Worm (Caenorhabditis elegans) whole organism, dauer: ENCODE measurements around the gene pax-1.

Experiments
- unc-62 ChIP-seq: sonication (generic microtip); optimal IDR thresholded peaks from 2 replicates; lab custom pipeline; 2017; ENCODE audit warnings: missing biosample characterization, missing genetic modification reagents, missing genetic modification characterization

Gene pax-1

DNA sequence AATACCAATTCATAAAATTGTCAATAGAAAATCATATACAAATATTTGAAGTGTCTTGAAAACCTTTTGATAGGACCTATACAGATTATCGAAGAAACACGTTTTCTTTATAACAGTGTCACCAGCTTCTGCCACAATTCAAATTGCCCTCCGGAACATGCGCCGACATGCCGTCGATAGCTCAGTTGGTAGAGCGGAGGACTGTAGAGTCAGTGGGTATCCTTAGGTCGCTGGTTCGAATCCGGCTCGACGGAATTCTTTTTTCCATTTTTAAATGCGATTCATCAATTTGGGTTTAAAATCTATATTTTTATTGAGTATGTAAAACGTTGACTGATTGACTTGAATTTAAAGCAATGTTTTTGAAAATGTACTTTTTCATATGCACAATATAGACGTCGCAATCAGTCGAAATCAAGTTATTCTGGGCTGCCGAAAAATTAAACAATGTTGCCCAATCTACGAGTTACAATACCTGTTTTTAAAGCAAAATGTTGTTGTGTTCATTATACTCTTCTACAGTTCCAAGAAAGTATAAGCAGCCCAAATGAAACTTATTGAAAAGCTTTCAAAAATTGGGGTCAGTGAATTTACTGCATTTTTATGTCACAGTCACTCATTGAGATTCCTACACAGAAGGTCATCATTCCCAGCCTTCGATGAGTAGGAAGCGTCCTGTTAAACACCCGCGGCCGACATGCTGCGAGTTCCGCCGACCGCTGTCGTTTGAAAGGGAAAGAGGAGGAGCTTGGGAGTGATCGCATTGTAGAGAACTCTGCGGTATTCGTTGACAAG lies 22.8 kb downstream of the pax-1 start:
- no peak for TF ChIP-seq unc-62 (GFP tag; lab: Kevin White, UChicago)

ce11 chrV:8250208-8250607 lies 25.5 kb downstream of the pax-1 start, which contains the start of gene C16D9.6:
TSS of gene C16D9.6 (minus strand) at chrV:8250308.
- TF ChIP-seq unc-62 (GFP tag; lab: Kevin White, UChicago) = no peak

ce11 chrV:8251075-8251474 lies 26.3 kb downstream of the pax-1 start:
- TF ChIP-seq unc-62 (GFP tag; lab: Kevin White, UChicago) = no peak

DNA sequence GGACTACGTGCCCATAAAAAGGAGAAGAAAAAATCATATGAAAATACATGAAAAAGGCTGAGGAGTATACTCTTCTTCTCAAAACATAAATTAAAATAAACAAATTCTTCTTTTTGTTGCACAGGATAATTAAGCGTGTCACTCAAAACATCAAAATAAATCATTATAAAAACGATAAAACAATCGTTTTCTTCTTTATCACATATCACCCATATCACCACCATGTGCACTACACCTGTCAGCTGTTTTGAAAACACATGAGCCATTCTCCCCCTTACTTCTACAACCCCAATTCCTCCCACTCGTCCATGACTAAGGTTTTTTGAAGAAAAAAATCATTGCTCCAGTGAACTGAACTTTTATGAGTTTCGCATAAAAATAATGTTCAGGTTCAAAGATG lies 27.8 kb downstream of the pax-1 start:
- no peak for TF ChIP-seq unc-62 (GFP tag; lab: Kevin White, UChicago)

ce11 chrV:8253946-8254345 lies 29.2 kb downstream of the pax-1 start:
- TF ChIP-seq unc-62 (GFP tag; lab: Kevin White, UChicago) = no peak

DNA sequence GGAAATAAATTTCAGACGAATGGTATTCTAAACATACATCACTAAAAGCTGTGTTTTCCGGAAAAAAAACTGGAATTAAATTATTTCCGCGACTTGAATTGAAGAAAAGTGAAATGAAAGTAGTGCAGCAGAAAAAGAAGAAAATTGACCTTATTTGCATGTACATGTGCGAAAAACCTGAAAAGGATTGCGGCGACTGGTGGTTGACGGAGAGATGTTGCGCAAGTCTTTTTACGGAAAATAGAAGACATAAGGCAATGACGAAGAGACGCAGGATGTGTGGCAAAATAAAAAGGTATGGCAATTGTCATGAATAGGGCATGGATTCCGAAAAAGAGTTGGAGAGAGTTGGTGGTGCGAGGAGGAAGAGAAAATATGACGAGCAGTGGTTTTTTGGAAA lies 30.2 kb downstream of the pax-1 start:
- no peak for TF ChIP-seq unc-62 (GFP tag; lab: Kevin White, UChicago)

DNA sequence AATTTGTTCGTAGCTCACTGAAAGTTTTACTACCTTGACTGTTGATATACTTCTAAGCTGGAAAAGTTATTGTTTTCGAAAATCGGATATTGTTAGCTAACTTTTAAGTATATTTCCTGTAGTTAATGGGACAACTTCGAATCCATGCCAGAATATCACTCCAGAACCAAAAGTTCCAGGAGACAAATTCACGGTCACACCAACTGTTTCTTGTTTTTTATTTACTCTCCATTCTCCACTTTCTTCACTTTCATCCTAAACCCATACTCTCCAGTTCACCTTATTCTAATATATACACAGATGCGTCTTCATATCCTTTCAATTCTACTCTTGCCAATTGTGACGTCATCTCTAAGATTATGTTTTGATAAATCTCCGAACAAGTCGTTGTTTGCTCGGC lies 34.3 kb downstream of the pax-1 start, which contains the start of gene C16D9.1:
C16D9.1 (plus strand) TSS at position 301 of the 400 bp plus-strand sequence.
- TF ChIP-seq unc-62 (GFP tag; lab: Kevin White, UChicago) = no peak

- no peak for TF ChIP-seq unc-62 (GFP tag; lab: Kevin White, UChicago)
Measured at ce11 chrV:8262212-8262611, 37.5 kb downstream of the pax-1 start.

DNA sequence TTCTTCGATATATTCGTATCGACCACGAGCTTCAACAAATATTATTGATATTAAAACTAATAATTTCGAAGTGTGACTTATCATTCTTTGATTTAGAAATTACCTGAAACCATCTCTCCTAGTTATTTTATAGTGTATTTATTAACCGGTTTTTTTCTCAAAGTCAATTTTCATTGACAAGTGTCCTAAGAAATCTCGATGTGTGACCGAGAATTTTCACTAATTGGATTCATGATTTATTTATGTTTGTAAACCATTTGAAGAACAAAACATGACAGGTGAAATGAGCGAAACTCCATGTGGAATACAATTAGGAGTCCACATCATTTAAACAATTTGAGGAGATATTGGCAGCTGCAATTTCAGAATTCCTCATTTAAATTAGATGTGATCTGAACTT lies 38.7 kb downstream of the pax-1 start, which contains the start of gene C16D9.8:
C16D9.8 (minus strand) TSS at position 101 of the 400 bp plus-strand sequence.
- TF ChIP-seq unc-62 (GFP tag; lab: Kevin White, UChicago) = no peak

- no peak for TF ChIP-seq unc-62 (GFP tag; lab: Kevin White, UChicago)
Measured at ce11 chrV:8263941-8264340, 39.2 kb downstream of the pax-1 start, which contains the start of gene C16D9.9. TSS of gene C16D9.9 (plus strand) at chrV:8264241.

DNA sequence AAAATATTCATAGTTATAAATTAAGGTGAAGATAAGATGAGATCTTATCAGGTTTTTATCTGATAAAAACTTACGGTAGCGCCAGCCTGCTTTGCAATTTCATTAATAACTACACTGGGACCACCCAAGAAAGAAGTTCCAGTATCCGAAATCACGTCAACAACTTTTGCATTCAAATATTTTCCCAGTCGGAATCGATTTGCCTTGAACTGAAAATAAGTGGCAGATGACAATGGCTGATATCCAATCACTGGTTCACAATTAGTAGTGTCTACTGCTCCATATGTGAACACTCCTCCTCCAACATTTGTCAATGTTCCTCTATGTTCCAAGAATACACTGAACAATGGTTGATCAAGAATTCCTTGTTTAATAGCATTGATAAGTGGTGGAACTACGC lies 41.5 kb downstream of the pax-1 start, which contains the start of gene F21F8.5:
F21F8.5 (minus strand) TSS at position 101 of the 400 bp plus-strand sequence.
- TF ChIP-seq unc-62 (GFP tag; lab: Kevin White, UChicago) = no peak

ce11 chrV:8267275-8267674 lies 42.5 kb downstream of the pax-1 start:
- no peak for TF ChIP-seq unc-62 (GFP tag; lab: Kevin White, UChicago)

ce11 chrV:8268902-8269301 lies 44.2 kb downstream of the pax-1 start, which contains the start of the genes asp-6 and asp-12:
TSS of gene asp-6 (minus strand) at chrV:8268937.
TSS of gene asp-12 (plus strand) at chrV:8269210.
- TF ChIP-seq unc-62 (GFP tag; lab: Kevin White, UChicago) = no peak

DNA sequence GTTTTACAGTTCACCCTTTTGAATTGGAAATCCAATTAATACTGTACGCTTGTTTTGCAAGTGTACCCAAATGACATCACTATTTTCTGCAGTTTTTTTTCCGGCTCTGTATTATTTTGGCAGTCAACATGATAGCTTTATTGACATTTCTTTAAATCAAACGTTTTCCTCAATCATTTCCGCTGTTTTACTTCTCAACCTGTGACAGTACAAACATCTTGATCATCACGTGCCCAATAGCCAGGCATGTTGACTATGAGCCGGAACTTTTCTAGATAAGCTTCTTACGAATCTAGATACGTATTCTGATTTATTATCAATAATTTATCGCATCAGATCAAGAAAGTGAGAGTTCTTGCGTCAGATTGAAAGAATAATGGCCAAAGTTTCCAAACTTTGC lies 45.1 kb downstream of the pax-1 start:
- TF ChIP-seq unc-62 (GFP tag; lab: Kevin White, UChicago) = no peak

- TF ChIP-seq unc-62 (GFP tag; lab: Kevin White, UChicago) = no peak
Measured at ce11 chrV:8271395-8271794, 46.7 kb downstream of the pax-1 start.

DNA sequence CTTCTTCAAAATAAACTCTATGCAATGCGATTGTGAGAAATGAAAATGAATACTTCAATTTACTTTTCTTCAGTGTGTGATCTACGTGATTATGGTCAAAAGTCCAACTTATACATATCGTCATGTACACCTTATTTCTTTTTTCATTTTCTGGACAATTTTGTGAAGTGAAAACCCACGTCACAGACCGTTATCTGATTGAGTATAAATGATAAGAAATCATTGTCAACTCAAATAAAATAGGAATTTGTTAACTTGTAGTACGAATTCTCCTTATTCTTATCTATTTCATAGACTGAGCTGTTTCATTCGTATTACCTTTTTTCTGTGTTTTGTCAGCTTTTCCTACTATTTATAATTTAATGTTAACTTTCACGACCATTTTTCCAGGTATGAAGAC lies 47.3 kb downstream of the pax-1 start, which contains the start of gene asp-5:
asp-5 (plus strand) TSS at position 391 of the 400 bp plus-strand sequence.
- no peak for TF ChIP-seq unc-62 (GFP tag; lab: Kevin White, UChicago)
